Worm (Caenorhabditis elegans) whole organism, L4/young adult: ENCODE results near the gene srj-54.

Experiments used
- W03F9.2 ChIP-seq: fragments of 150-350 bp; optimal IDR thresholded peaks from 2 replicates; lab custom pipeline; 2014; ENCODE audit warnings: missing biosample characterization, missing genetic modification characterization
- dao-5 ChIP-seq: sonication (generic microtip); optimal IDR thresholded peaks from 2 replicates; lab custom pipeline; 2016; ENCODE audit warnings: missing genotype, missing genetic modification characterization, moderate library complexity, missing compliant biosample characterization
- him-1 ChIP-seq: sonication (generic microtip); optimal IDR thresholded peaks from 2 replicates; lab custom pipeline; 2016; ENCODE audit warnings: missing genotype, missing genetic modification reagents, missing genetic modification characterization, missing compliant biosample characterization

DNA sequence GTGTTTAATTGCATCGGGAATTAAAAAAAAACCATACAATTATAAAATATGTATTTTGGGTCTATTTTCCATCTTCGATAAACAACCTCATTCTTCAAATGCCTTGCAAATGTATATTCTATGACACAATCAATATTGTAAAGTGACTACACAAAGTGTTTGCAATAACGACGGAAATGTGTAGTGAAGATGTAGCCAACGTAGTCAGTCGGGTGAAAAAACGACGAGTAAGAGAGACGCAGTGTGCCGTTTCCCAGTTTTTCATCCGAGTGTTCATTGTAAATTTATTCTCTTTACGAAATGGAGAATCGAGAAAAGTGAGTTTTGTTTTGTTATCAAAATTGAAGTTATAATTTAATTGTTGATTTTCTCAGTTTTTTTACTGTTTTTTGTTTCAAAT, 32.3 kb upstream of the srj-54 start, which contains the start of gene F37B4.15:
- TF ChIP-seq him-1 (tag; lab: Kevin White, UChicago) (no peak), W03F9.2 (tag; lab: Kevin White, UChicago) (no peak), dao-5 (tag; lab: Kevin White, UChicago) (no peak)
